Worm (Caenorhabditis elegans): Measurements from ENCODE around the gene mask-1.
A peak's percentile ranks its signal among the peaks of the same experiment; 100 is the strongest.

The mask-1 gene

ce11 chrIV:10357842-10358241 is 16.9 kb upstream of the mask-1 start, which contains the start of gene gkow-1:
gkow-1 (plus strand) TSS chrIV:10358142.
- TF ChIP-seq fkh-2 (tag; optimal IDR thresholded peaks at IDR 0.05) (no peak), pha-4 (tag; optimal IDR thresholded peaks at IDR 0.05) (no peak), sea-2 (GFP tag; optimal IDR thresholded peaks at IDR 0.05) (no peak), nhr-23 (tag; optimal IDR thresholded peaks at IDR 0.05) (no peak), nhr-28 (tag; optimal IDR thresholded peaks at IDR 0.05) (no peak), ceh-28 (tag; optimal IDR thresholded peaks at IDR 0.05) (no peak), fos-1 (tag; optimal IDR thresholded peaks at IDR 0.05) (no peak), elt-2 (tag; optimal IDR thresholded peaks at IDR 0.05) (no peak), fkh-10 (GFP tag; optimal IDR thresholded peaks at IDR 0.05) (no peak), ama-1 (optimal IDR thresholded peaks at IDR 0.05) (no peak)

- TF ChIP-seq elt-3 (tag; optimal IDR thresholded peaks at IDR 0.05) (no peak), nhr-12 (tag; optimal IDR thresholded peaks at IDR 0.05) (no peak), egl-5 (tag; optimal IDR thresholded peaks at IDR 0.05) (no peak)
Observed at ce11 chrIV:10360336-10360735, 14.4 kb upstream of the mask-1 start, which contains the start of gene ugt-59. ugt-59 (plus strand) TSS chrIV:10360636.

ce11 chrIV:10366018-10366417 is 8.7 kb upstream of the mask-1 start, which contains the start of gene sir-2.1:
sir-2.1 (minus strand) TSS chrIV:10366229.
- TF ChIP-seq ama-1 (optimal IDR thresholded peaks at IDR 0.05) (peak; percentile 59), tbx-2 (tag; optimal IDR thresholded peaks at IDR 0.05) (no peak), nhr-23 (tag; optimal IDR thresholded peaks at IDR 0.05) (peak; percentile 55), nhr-43 (tag; optimal IDR thresholded peaks at IDR 0.05; ENCODE audit: poor library complexity, severe bottlenecking) (peak; percentile 13), fos-1 (tag; optimal IDR thresholded peaks at IDR 0.05) (no peak), jun-1 (tag; optimal IDR thresholded peaks at IDR 0.05) (peak; percentile 2), ceh-28 (tag; optimal IDR thresholded peaks at IDR 0.05) (peak; percentile 31), nhr-67 (tag; optimal IDR thresholded peaks at IDR 0.05) (no peak), R02D3.7 (tag; optimal IDR thresholded peaks at IDR 0.05) (no peak), ztf-4 (tag; optimal IDR thresholded peaks at IDR 0.05) (no peak), lin-15B (tag; optimal IDR thresholded peaks at IDR 0.05) (peak; percentile 58), elt-1 (tag; optimal IDR thresholded peaks at IDR 0.05) (no peak), aly-2 (tag; optimal IDR thresholded peaks at IDR 0.05) (no peak), nfya-1 (tag; optimal IDR thresholded peaks at IDR 0.05; ENCODE audit: insufficient read depth) (peak; percentile 26), elt-3 (tag; optimal IDR thresholded peaks at IDR 0.05) (no peak), daf-12 (tag; optimal IDR thresholded peaks at IDR 0.05) (no peak), nhr-237 (tag; optimal IDR thresholded peaks at IDR 0.05) (no peak), unc-39 (tag; optimal IDR thresholded peaks at IDR 0.05) (no peak), ztf-11 (tag; optimal IDR thresholded peaks at IDR 0.05) (no peak), nhr-12 (tag; optimal IDR thresholded peaks at IDR 0.05) (no peak), mdl-1 (tag; optimal IDR thresholded peaks at IDR 0.05) (no peak), sea-2 (GFP tag; optimal IDR thresholded peaks at IDR 0.05) (no peak), lin-39 (tag; optimal IDR thresholded peaks at IDR 0.05) (peak; percentile 27), snpc-4 (tag; optimal IDR thresholded peaks at IDR 0.05) (peak; percentile 33), zag-1 (tag; optimal IDR thresholded peaks at IDR 0.05) (no peak), lsy-12 (tag; optimal IDR thresholded peaks at IDR 0.05) (peak; percentile 54), mml-1 (tag; optimal IDR thresholded peaks at IDR 0.05) (no peak), pha-4 (tag; optimal IDR thresholded peaks at IDR 0.05) (peak; percentile 47), fkh-2 (tag; optimal IDR thresholded peaks at IDR 0.05) (no peak), pqm-1 (tag; optimal IDR thresholded peaks at IDR 0.05) (no peak), elt-2 (tag; optimal IDR thresholded peaks at IDR 0.05) (peak; percentile 32), ZK546.5 (tag; optimal IDR thresholded peaks at IDR 0.05) (no peak), nhr-11 (tag; optimal IDR thresholded peaks at IDR 0.05) (no peak), nhr-25 (tag; optimal IDR thresholded peaks at IDR 0.05) (peak; percentile 9), ceh-16 (tag; optimal IDR thresholded peaks at IDR 0.05) (no peak)

ce11 chrIV:10367740-10368246 is 6.9 kb upstream of the mask-1 start, which contains the start of gene pges-2:
pges-2 (minus strand) TSS chrIV:10367790.
- TF ChIP-seq sea-2 (GFP tag; optimal IDR thresholded peaks at IDR 0.05) (no peak), pha-4 (tag; optimal IDR thresholded peaks at IDR 0.05) (peak; percentile 36), unc-39 (tag; optimal IDR thresholded peaks at IDR 0.05) (no peak), ZK546.5 (tag; optimal IDR thresholded peaks at IDR 0.05) (no peak), tbx-2 (tag; optimal IDR thresholded peaks at IDR 0.05) (no peak), lin-15B (tag; optimal IDR thresholded peaks at IDR 0.05) (peak; percentile 40), daf-12 (tag; optimal IDR thresholded peaks at IDR 0.05) (no peak), ceh-28 (tag; optimal IDR thresholded peaks at IDR 0.05) (no peak), hmg-11 (tag; optimal IDR thresholded peaks at IDR 0.05) (peak; percentile 42), elt-3 (tag; optimal IDR thresholded peaks at IDR 0.05) (no peak), nhr-67 (tag; optimal IDR thresholded peaks at IDR 0.05) (no peak), unc-62 (GFP tag; optimal IDR thresholded peaks at IDR 0.05) (no peak), elt-2 (tag; optimal IDR thresholded peaks at IDR 0.05) (no peak), nfya-1 (tag; optimal IDR thresholded peaks at IDR 0.05; ENCODE audit: insufficient read depth) (peak; percentile 43), ceh-16 (tag; optimal IDR thresholded peaks at IDR 0.05) (no peak), nhr-77 (tag; optimal IDR thresholded peaks at IDR 0.05) (no peak), nhr-12 (tag; optimal IDR thresholded peaks at IDR 0.05) (no peak), zag-1 (tag; optimal IDR thresholded peaks at IDR 0.05) (no peak), pqm-1 (tag; optimal IDR thresholded peaks at IDR 0.05) (peak; percentile 35), snpc-4 (tag; optimal IDR thresholded peaks at IDR 0.05) (peak; percentile 3), R02D3.7 (tag; optimal IDR thresholded peaks at IDR 0.05) (no peak), fos-1 (tag; optimal IDR thresholded peaks at IDR 0.05) (no peak), nhr-43 (tag; optimal IDR thresholded peaks at IDR 0.05; ENCODE audit: poor library complexity, severe bottlenecking) (no peak), lin-39 (tag; optimal IDR thresholded peaks at IDR 0.05) (no peak), mdl-1 (tag; optimal IDR thresholded peaks at IDR 0.05) (no peak), mml-1 (tag; optimal IDR thresholded peaks at IDR 0.05) (no peak)
